Worm (Caenorhabditis elegans) whole organism, young adult: Measurements from ENCODE around the gene Y17G7B.17.

Experiments
- B0261.1 ChIP-seq: sonication (generic microtip); optimal IDR thresholded peaks from 2 replicates; lab custom pipeline; 2016; ENCODE audit warnings: mild to moderate bottlenecking, missing genetic modification characterization, moderate library complexity, missing compliant biosample characterization
- F22D6.2 ChIP-seq: sonication (generic microtip); optimal IDR thresholded peaks from 2 replicates; lab custom pipeline; 2016; ENCODE audit warnings: mild to moderate bottlenecking, missing genetic modification characterization, missing compliant biosample characterization
- F33H1.4 ChIP-seq: fragments of 200-800 bp; sonication (Bioruptor generic); IDR thresholded peaks from 2 replicates; pipeline ENCODE4 v1.3.6; 2022; ENCODE audit warnings: missing genetic modification reagents, missing genetic modification characterization, missing compliant biosample characterization
- F49E8.2 ChIP-seq: sonication (generic microtip); optimal IDR thresholded peaks from 3 replicates; lab custom pipeline; 2017; ENCODE audit warnings: missing genetic modification characterization, mild to moderate bottlenecking, missing compliant biosample characterization, antibody characterized with exemption, moderate library complexity; ENCODE audit not compliant: insufficient read depth
- K11D2.4 ChIP-seq: fragments of 200-800 bp; sonication (Bioruptor generic); IDR thresholded peaks from 2 replicates; pipeline ENCODE4 v1.3.6; 2022; ENCODE audit warnings: missing genetic modification reagents, missing genetic modification characterization, missing compliant biosample characterization
- T26A5.8 ChIP-seq: sonication (generic microtip); optimal IDR thresholded peaks from 2 replicates; lab custom pipeline; 2016; ENCODE audit warnings: missing genetic modification characterization, missing compliant biosample characterization
- Y53G8AR.9 ChIP-seq: fragments of 200-800 bp; sonication (Bioruptor generic); conservative IDR thresholded peaks from 2 replicates; pipeline ENCODE4 v1.3.6; 2022; ENCODE audit warnings: missing genetic modification reagents, missing genetic modification characterization, missing compliant biosample characterization
- Y67H2A.10 ChIP-seq: fragments of 200-800 bp; sonication (Bioruptor generic); conservative IDR thresholded peaks from 2 replicates; pipeline ENCODE4 v1.3.6; 2022; ENCODE audit warnings: missing genetic modification reagents, missing genetic modification characterization, missing compliant biosample characterization
- ama-1 ChIP-seq, 3 experiments: fragments of 150-350 bp in 1 of 3; sonication (generic microtip) in 2 of 3; optimal IDR thresholded peaks; 2 replicates each; lab custom pipeline; 2014 to 2018; ENCODE audit warnings: missing biosample characterization in 2 of 3, missing genetic modification characterization in 2 of 3, missing genetic modification reagents in 2 of 3
- aptf-2 ChIP-seq: fragments of 200-800 bp; sonication (Bioruptor generic); conservative IDR thresholded peaks from 2 replicates; pipeline ENCODE4 v1.3.6; 2022; ENCODE audit warnings: missing genetic modification reagents, missing genetic modification characterization, missing compliant biosample characterization
- cebp-1 ChIP-seq, 2 experiments: fragments of 200-800 bp in 1 of 2; sonication (Bioruptor generic) in 1 of 2; sonication (generic microtip) in 1 of 2; IDR thresholded peaks in 1 of 2; optimal IDR thresholded peaks in 1 of 2; 2 replicates each; pipeline versions ENCODE4 v1.3.6 to Lab custom; 2017 to 2022; ENCODE audit warnings: missing compliant biosample characterization in 2 of 2, missing genetic modification characterization in 2 of 2, mild to moderate bottlenecking in 1 of 2, missing genetic modification reagents in 1 of 2, moderate library complexity in 1 of 2
- cebp-2 ChIP-seq: fragments of 200-800 bp; sonication (Bioruptor generic); IDR thresholded peaks from 2 replicates; pipeline ENCODE4 v1.3.6; 2022; ENCODE audit warnings: missing genetic modification characterization, missing compliant biosample characterization
- ceh-40 ChIP-seq: fragments of 200-800 bp; sonication (Bioruptor generic); IDR thresholded peaks from 2 replicates; pipeline ENCODE4 v1.3.6; 2022; ENCODE audit warnings: missing genetic modification characterization, missing compliant biosample characterization
- die-1 ChIP-seq: sonication (generic microtip); optimal IDR thresholded peaks from 2 replicates; lab custom pipeline; 2016; ENCODE audit warnings: missing genotype, mild to moderate bottlenecking, missing genetic modification characterization, missing compliant biosample characterization
- dox-1 ChIP-seq: fragments of 200-800 bp; sonication (Bioruptor generic); IDR thresholded peaks from 2 replicates; pipeline ENCODE4 v1.3.6; 2022; ENCODE audit warnings: missing genetic modification reagents, missing genetic modification characterization, missing compliant biosample characterization
- dpff-1 ChIP-seq: sonication (generic microtip); optimal IDR thresholded peaks from 2 replicates; lab custom pipeline; 2017; ENCODE audit warnings: mild to moderate bottlenecking, missing genetic modification characterization, missing compliant biosample characterization
- egl-18 ChIP-seq: fragments of 200-800 bp; sonication (Bioruptor generic); IDR thresholded peaks from 2 replicates; pipeline ENCODE4 v1.3.6; 2022; ENCODE audit warnings: missing genetic modification reagents, missing genetic modification characterization, missing compliant biosample characterization
- egrh-3 ChIP-seq: fragments of 200-800 bp; sonication (Bioruptor generic); IDR thresholded peaks from 2 replicates; pipeline ENCODE4 v1.3.6; 2022; ENCODE audit warnings: missing genetic modification reagents, missing genetic modification characterization, missing compliant biosample characterization
- hlh-12 ChIP-seq: sonication (generic microtip); optimal IDR thresholded peaks from 2 replicates; lab custom pipeline; 2016; ENCODE audit warnings: missing genetic modification characterization, missing compliant biosample characterization
- hsf-1 ChIP-seq: fragments of 200-800 bp; sonication (Bioruptor generic); IDR thresholded peaks from 2 replicates; pipeline ENCODE4 v1.3.6; 2022; ENCODE audit warnings: missing genetic modification reagents, missing genetic modification characterization, missing compliant biosample characterization
- let-526 ChIP-seq: fragments of 200-800 bp; sonication (Bioruptor generic); IDR thresholded peaks from 2 replicates; pipeline ENCODE4 v1.3.6; 2022; ENCODE audit warnings: missing genetic modification reagents, missing genetic modification characterization, missing compliant biosample characterization
- madf-10 ChIP-seq: sonication (generic microtip); optimal IDR thresholded peaks from 2 replicates; lab custom pipeline; 2016; ENCODE audit warnings: mild to moderate bottlenecking, missing genetic modification characterization, missing compliant biosample characterization
- madf-3 ChIP-seq: fragments of 200-800 bp; sonication (Bioruptor generic); IDR thresholded peaks from 2 replicates; pipeline ENCODE4 v1.3.6; 2022; ENCODE audit warnings: missing genetic modification reagents, missing genetic modification characterization, missing compliant biosample characterization
- mcd-1 ChIP-seq: fragments of 200-800 bp; sonication (Bioruptor generic); IDR thresholded peaks from 2 replicates; pipeline ENCODE4 v1.3.6; 2022; ENCODE audit warnings: missing genetic modification reagents, missing genetic modification characterization, missing compliant biosample characterization
- mel-28 ChIP-seq: sonication (generic microtip); optimal IDR thresholded peaks from 2 replicates; lab custom pipeline; 2016; ENCODE audit warnings: borderline replicate concordance, mild to moderate bottlenecking, missing genetic modification characterization, missing compliant biosample characterization
- mxl-1 ChIP-seq: sonication (generic microtip); optimal IDR thresholded peaks from 2 replicates; lab custom pipeline; 2016; ENCODE audit warnings: missing genetic modification characterization, missing compliant biosample characterization
- nfya-2 ChIP-seq: fragments of 200-800 bp; sonication (Bioruptor generic); IDR thresholded peaks from 2 replicates; pipeline ENCODE4 v1.3.6; 2022; ENCODE audit warnings: missing genetic modification reagents, missing genetic modification characterization, missing compliant biosample characterization
- nhr-80 ChIP-seq: sonication (generic microtip); optimal IDR thresholded peaks from 2 replicates; lab custom pipeline; 2016; ENCODE audit warnings: missing genetic modification characterization, missing compliant biosample characterization
- pha-4 ChIP-seq: fragments of 150-350 bp; sonication (generic microtip); optimal IDR thresholded peaks from 2 replicates; lab custom pipeline; 2014; ENCODE audit warnings: missing biosample characterization, missing genetic modification reagents, missing genetic modification characterization
- rec-8 ChIP-seq, 2 experiments: sonication (generic microtip); optimal IDR thresholded peaks; 2 replicates each; lab custom pipeline; 2016; ENCODE audit warnings: mild to moderate bottlenecking in 2 of 2, missing genetic modification characterization in 2 of 2, missing genetic modification reagents in 2 of 2, missing genotype in 2 of 2, missing biosample characterization in 1 of 2, missing compliant biosample characterization in 1 of 2, moderate library complexity in 1 of 2
- snpc-1.3 ChIP-seq: sonication (generic microtip); optimal IDR thresholded peaks from 2 replicates; lab custom pipeline; 2017; ENCODE audit warnings: missing genetic modification characterization, mild to moderate bottlenecking, missing compliant biosample characterization, antibody characterized with exemption, moderate library complexity, missing genotype, missing genetic modification reagents; ENCODE audit not compliant: insufficient read depth
- tlf-1 ChIP-seq: fragments of 200-800 bp; sonication (Bioruptor generic); optimal IDR thresholded peaks from 2 replicates; lab custom pipeline; 2018; ENCODE audit warnings: mild to moderate bottlenecking, missing genetic modification characterization, missing compliant biosample characterization
- unc-62 ChIP-seq: fragments of 150-350 bp; optimal IDR thresholded peaks from 2 replicates; lab custom pipeline; 2014; ENCODE audit warnings: missing biosample characterization, missing genetic modification reagents, missing genetic modification characterization
- zim-3 ChIP-seq: sonication (generic microtip); optimal IDR thresholded peaks from 2 replicates; lab custom pipeline; 2017; ENCODE audit warnings: mild to moderate bottlenecking, missing genetic modification characterization, moderate library complexity, missing compliant biosample characterization
- ztf-22 ChIP-seq: fragments of 200-800 bp; sonication (Bioruptor generic); optimal IDR thresholded peaks from 2 replicates; lab custom pipeline; 2018; ENCODE audit warnings: mild to moderate bottlenecking, missing genetic modification characterization, moderate library complexity, missing compliant biosample characterization
- ztf-25 ChIP-seq: fragments of 200-800 bp; sonication (Bioruptor generic); IDR thresholded peaks from 2 replicates; pipeline ENCODE4 v1.3.6; 2022; ENCODE audit warnings: missing genetic modification reagents, missing genetic modification characterization, missing compliant biosample characterization
- ztf-26 ChIP-seq: sonication (generic microtip); optimal IDR thresholded peaks from 2 replicates; lab custom pipeline; 2017; ENCODE audit warnings: missing genetic modification characterization, missing compliant biosample characterization
- ztf-28 ChIP-seq: fragments of 200-800 bp; sonication (Bioruptor generic); IDR thresholded peaks from 2 replicates; pipeline ENCODE4 v1.3.6; 2022; ENCODE audit warnings: missing genetic modification reagents, missing genetic modification characterization, missing compliant biosample characterization
- ztf-6 ChIP-seq: fragments of 200-800 bp; sonication (Bioruptor generic); IDR thresholded peaks from 2 replicates; pipeline ENCODE4 v1.3.6; 2022; ENCODE audit warnings: missing genetic modification reagents, missing genetic modification characterization, missing compliant biosample characterization

Gene Y17G7B.17

ce11 chrII:12067451-12068076, 32.2 kb downstream of the Y17G7B.17 start, which contains the start of gene Y17G7B.22:
Gene Y17G7B.22 (plus strand): TSS chrII:12068026.
- no peak for TF ChIP-seq egrh-3 (GFP tag; lab: Robert Waterston, UW)
- no peak for TF ChIP-seq pha-4 (tag; lab: Kevin White, UChicago)
- TF ChIP-seq mcd-1 (GFP tag; lab: Robert Waterston, UW): no peak
- no peak for TF ChIP-seq B0261.1 (tag; lab: Kevin White, UChicago)
- TF ChIP-seq ztf-26 (tag; lab: Kevin White, UChicago): no peak
- TF ChIP-seq F33H1.4 (GFP tag; lab: Robert Waterston, UW): no peak

- TF ChIP-seq rec-8 (tag; optimal IDR thresholded peaks at IDR 0.05; lab: Kevin White, UChicago) (no peak), mel-28 (tag; lab: Kevin White, UChicago) (no peak), T26A5.8 (tag; lab: Kevin White, UChicago) (no peak), egl-18 (GFP tag; lab: Robert Waterston, UW) (no peak), nhr-80 (tag; lab: Kevin White, UChicago) (peak; percentile 28), aptf-2 (no peak), mxl-1 (tag; lab: Kevin White, UChicago) (no peak)
These were observed 35.1 kb downstream of the Y17G7B.17 start, which contains the start of gene arrd-8 for ce11 chrII:12064680-12065135. Gene arrd-8 (plus strand): TSS chrII:12065085.

ce11 chrII:12063076-12063475, 36.7 kb downstream of the Y17G7B.17 start:
- TF ChIP-seq hlh-12 (tag; lab: Kevin White, UChicago) (no peak), ztf-28 (no peak), madf-10 (tag; lab: Kevin White, UChicago) (no peak), K11D2.4 (GFP tag; lab: Robert Waterston, UW) (no peak), nhr-80 (tag; lab: Kevin White, UChicago) (peak; percentile 65), nfya-2 (GFP tag; lab: Robert Waterston, UW) (no peak), Y53G8AR.9 (GFP tag; lab: Robert Waterston, UW) (no peak), ceh-40 (GFP tag; lab: Robert Waterston, UW) (no peak), F49E8.2 (tag; lab: Kevin White, UChicago) (no peak)

DNA sequence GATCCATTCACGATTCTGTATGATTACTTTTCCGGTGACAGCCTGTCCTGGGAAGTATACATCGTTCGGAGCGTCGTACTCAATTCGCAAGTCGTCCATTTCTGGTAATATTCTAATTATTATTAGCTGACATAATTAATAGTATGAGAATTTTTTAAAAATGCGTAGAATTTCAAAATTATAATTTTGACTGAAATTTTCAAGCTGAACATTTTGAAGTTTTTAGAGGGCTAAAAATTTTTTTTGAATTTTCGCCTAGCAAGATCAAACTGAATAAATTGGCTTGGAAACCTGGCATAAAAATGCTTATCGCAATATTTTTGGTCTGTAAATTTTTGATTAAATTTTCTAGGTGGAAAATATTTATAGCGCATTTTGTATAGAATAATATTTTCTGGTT, 37.3 kb downstream of the Y17G7B.17 start, which contains the start of gene arrd-7:
Gene arrd-7, minus strand, starts transcription at position 101 of the 400 bp plus-strand sequence.
- TF ChIP-seq snpc-1.3 (tag; lab: Kevin White, UChicago) (no peak), ztf-22 (GFP tag; lab: Kevin White, UChicago) (no peak), F22D6.2 (no peak), ztf-6 (no peak), ztf-25 (no peak), dox-1 (GFP tag; lab: Robert Waterston, UW) (no peak), tlf-1 (GFP tag; lab: Kevin White, UChicago) (no peak), cebp-2 (no peak), unc-62 (GFP tag; lab: Kevin White, UChicago) (no peak)

DNA sequence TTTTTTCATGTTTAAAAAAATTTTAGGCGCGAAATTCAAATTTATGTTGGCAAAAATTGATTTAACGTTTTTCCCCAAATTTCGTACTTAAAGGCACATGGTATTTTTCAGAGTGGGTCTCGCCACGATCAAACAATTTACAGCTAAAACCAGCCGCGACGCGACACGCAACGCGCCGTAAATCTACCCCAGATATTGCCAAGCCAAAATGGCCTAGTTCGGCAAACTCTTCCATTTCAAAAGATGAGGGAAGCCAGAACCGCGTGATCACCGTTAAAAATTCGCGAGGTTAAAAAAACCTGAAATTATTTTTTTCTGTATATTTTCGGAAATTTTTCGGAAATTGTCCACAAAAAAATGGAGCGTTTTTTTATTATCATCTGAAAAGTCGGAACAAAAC, 39.9 kb downstream of the Y17G7B.17 start:
- no peak for TF ChIP-seq egl-18 (GFP tag; lab: Robert Waterston, UW)
- peak; percentile 85 for TF ChIP-seq madf-3 (GFP tag; lab: Robert Waterston, UW)
- TF ChIP-seq F22D6.2: no peak
- no peak for TF ChIP-seq mel-28 (tag; lab: Kevin White, UChicago)
- no peak for TF ChIP-seq dpff-1 (tag; lab: Kevin White, UChicago)
- no peak for TF ChIP-seq hsf-1
- no peak for TF ChIP-seq die-1 (tag; lab: Kevin White, UChicago)
- TF ChIP-seq cebp-1 (GFP tag; IDR thresholded peaks at IDR 0.05; lab: Robert Waterston, UW): no peak
- TF ChIP-seq cebp-1 (tag; optimal IDR thresholded peaks at IDR 0.05; lab: Kevin White, UChicago): peak; percentile 58
- TF ChIP-seq Y67H2A.10 (GFP tag; lab: Robert Waterston, UW): no peak
- 0 out of 2 replicates have a peak, but pooled peaks have one; percentile 31 for TF ChIP-seq ztf-28
- peak; percentile 26 for TF ChIP-seq ama-1 (optimal IDR thresholded peaks at IDR 0.05; lab: Kevin White, UChicago)
- TF ChIP-seq ama-1 (GFP tag; optimal IDR thresholded peaks at IDR 0.05; lab: Kevin White, UChicago): no peak
- TF ChIP-seq zim-3 (tag; lab: Kevin White, UChicago): peak; percentile 9
- TF ChIP-seq tlf-1 (GFP tag; lab: Kevin White, UChicago): peak; percentile 3
- peak; percentile 32 for TF ChIP-seq ztf-26 (tag; lab: Kevin White, UChicago)
- 0 out of 2 replicates have a peak, but pooled peaks have one; percentile 9 for TF ChIP-seq let-526 (GFP tag; lab: Robert Waterston, UW)
